Worm (Caenorhabditis elegans) whole organism, L1 larva: ENCODE data around the gene bca-1.

Source experiments
- C04F5.9 ChIP-seq: sonication (generic microtip); optimal IDR thresholded peaks from 2 replicates; lab custom pipeline; 2016; ENCODE audit warnings: missing genetic modification characterization, missing compliant biosample characterization
- F16B12.6 ChIP-seq: fragments of 150-350 bp; optimal IDR thresholded peaks from 2 replicates; lab custom pipeline; 2014; ENCODE audit warnings: missing biosample characterization, missing genetic modification characterization
- blmp-1 ChIP-seq: fragments of 150-350 bp; optimal IDR thresholded peaks from 2 replicates; lab custom pipeline; 2014; ENCODE audit warnings: missing biosample characterization, missing genetic modification characterization
- ceh-63 ChIP-seq: fragments of 200-800 bp; sonication (Bioruptor generic); optimal IDR thresholded peaks from 2 replicates; lab custom pipeline; 2018; ENCODE audit warnings: mild to moderate bottlenecking, missing genetic modification characterization, missing compliant biosample characterization
- ceh-8 ChIP-seq: fragments of 200-800 bp; sonication (Bioruptor generic); optimal IDR thresholded peaks from 2 replicates; lab custom pipeline; 2018; ENCODE audit warnings: mild to moderate bottlenecking, missing genetic modification characterization, moderate library complexity, missing compliant biosample characterization
- ceh-88 ChIP-seq: fragments of 200-800 bp; sonication (Bioruptor generic); IDR thresholded peaks from 2 replicates; pipeline ENCODE4 v1.3.6; 2022; ENCODE audit warnings: missing genetic modification characterization, missing compliant biosample characterization
- ceh-90 ChIP-seq: sonication (generic microtip); optimal IDR thresholded peaks from 2 replicates; lab custom pipeline; 2016; ENCODE audit warnings: missing genetic modification characterization, missing compliant biosample characterization
- efl-1 ChIP-seq, 4 experiments: fragments of 150-350 bp; optimal IDR thresholded peaks in 3 of 4; peaks in 1 of 4; 1 replicate in 1 of 4; 2 replicates in 3 of 4; lab custom pipeline; 2014; ENCODE audit warnings: missing biosample characterization in 2 of 4, missing genetic modification characterization in 2 of 4, missing genetic modification reagents in 2 of 4
- egl-13 ChIP-seq: sonication (generic microtip); optimal IDR thresholded peaks from 2 replicates; lab custom pipeline; 2016; ENCODE audit warnings: missing genotype, missing genetic modification reagents, missing genetic modification characterization, missing compliant biosample characterization
- elt-2 ChIP-seq: sonication (generic microtip); optimal IDR thresholded peaks from 2 replicates; lab custom pipeline; 2016; ENCODE audit warnings: missing genetic modification characterization, mild to moderate bottlenecking, inconsistent platforms, missing compliant biosample characterization, missing genetic modification reagents
- elt-3 ChIP-seq, 6 experiments: fragments of 150-350 bp in 1 of 6; sonication (generic microtip); optimal IDR thresholded peaks; 2 replicates each; lab custom pipeline; 2017 to 2018; ENCODE audit warnings: missing biosample characterization in 6 of 6, missing genetic modification characterization in 6 of 6, inconsistent platforms in 1 of 6
- fkh-4 ChIP-seq: sonication (generic microtip); optimal IDR thresholded peaks from 2 replicates; lab custom pipeline; 2016; ENCODE audit warnings: missing compliant biosample characterization, missing genetic modification characterization, borderline replicate concordance
- grh-1 ChIP-seq: fragments of 200-800 bp; sonication (Bioruptor generic); IDR thresholded peaks from 2 replicates; pipeline ENCODE4 v1.3.6; 2022; ENCODE audit warnings: missing genetic modification reagents, missing genetic modification characterization, missing compliant biosample characterization
- hlh-17 ChIP-seq: fragments of 200-800 bp; sonication (Bioruptor generic); optimal IDR thresholded peaks from 2 replicates; lab custom pipeline; 2018; ENCODE audit warnings: missing genetic modification characterization, mild to moderate bottlenecking, missing compliant biosample characterization, moderate library complexity, borderline replicate concordance
- hlh-4 ChIP-seq: sonication (generic microtip); optimal IDR thresholded peaks from 2 replicates; lab custom pipeline; 2016; ENCODE audit warnings: mild to moderate bottlenecking, missing genetic modification characterization, missing compliant biosample characterization
- irx-1 ChIP-seq: sonication (generic microtip); optimal IDR thresholded peaks from 2 replicates; lab custom pipeline; 2016; ENCODE audit warnings: missing genetic modification characterization, missing compliant biosample characterization
- lin-14 ChIP-seq: fragments of 200-800 bp; sonication (Bioruptor generic); optimal IDR thresholded peaks from 2 replicates; lab custom pipeline; 2018; ENCODE audit warnings: mild to moderate bottlenecking, missing genetic modification characterization, moderate library complexity, missing compliant biosample characterization
- lin-39 ChIP-seq: fragments of 150-350 bp; optimal IDR thresholded peaks from 2 replicates; lab custom pipeline; 2014; ENCODE audit warnings: missing biosample characterization, missing genetic modification reagents, missing genetic modification characterization
- lsy-2 ChIP-seq, 2 experiments: fragments of 150-350 bp; optimal IDR thresholded peaks; 2 replicates each; lab custom pipeline; 2014; ENCODE audit warnings: missing biosample characterization in 2 of 2, missing genetic modification characterization in 2 of 2
- mab-9 ChIP-seq: fragments of 200-800 bp; sonication (Bioruptor generic); IDR thresholded peaks from 2 replicates; pipeline ENCODE4 v1.3.6; 2022; ENCODE audit warnings: missing genetic modification reagents, missing genetic modification characterization, missing compliant biosample characterization
- mdl-1 ChIP-seq, 2 experiments: fragments of 150-350 bp; optimal IDR thresholded peaks; 2 replicates each; lab custom pipeline; 2014 to 2017; ENCODE audit warnings: missing biosample characterization in 2 of 2, missing genetic modification characterization in 2 of 2, inconsistent platforms in 1 of 2
- mef-2 ChIP-seq: fragments of 150-350 bp; optimal IDR thresholded peaks from 2 replicates; lab custom pipeline; 2014; ENCODE audit warnings: missing biosample characterization, missing genetic modification characterization
- nhr-11 ChIP-seq: fragments of 150-350 bp; optimal IDR thresholded peaks from 2 replicates; lab custom pipeline; 2014; ENCODE audit warnings: missing biosample characterization, missing genetic modification characterization
- nhr-12 ChIP-seq: sonication (generic microtip); optimal IDR thresholded peaks from 2 replicates; lab custom pipeline; 2017; ENCODE audit warnings: missing biosample characterization, missing genetic modification characterization
- nhr-28 ChIP-seq: fragments of 150-350 bp; optimal IDR thresholded peaks from 2 replicates; lab custom pipeline; 2014; ENCODE audit warnings: missing biosample characterization, missing genetic modification characterization
- nhr-71 ChIP-seq: sonication (generic microtip); optimal IDR thresholded peaks from 2 replicates; lab custom pipeline; 2016; ENCODE audit warnings: mild to moderate bottlenecking, missing genetic modification characterization, moderate library complexity, missing compliant biosample characterization
- nhr-84 ChIP-seq: sonication (generic microtip); optimal IDR thresholded peaks from 2 replicates; lab custom pipeline; 2017; ENCODE audit warnings: missing biosample characterization, missing genetic modification characterization
- nhr-85 ChIP-seq: sonication (generic microtip); peaks from one replicate; lab custom pipeline; 2016; ENCODE audit warnings: missing genetic modification characterization, inconsistent platforms, missing compliant biosample characterization
- sox-4 ChIP-seq: sonication (generic microtip); optimal IDR thresholded peaks from 2 replicates; lab custom pipeline; 2016; ENCODE audit warnings: missing genetic modification characterization, missing compliant biosample characterization
- swsn-7 ChIP-seq: sonication (generic microtip); optimal IDR thresholded peaks from 2 replicates; lab custom pipeline; 2016; ENCODE audit warnings: missing genetic modification characterization, missing compliant biosample characterization
- tlp-1 ChIP-seq: fragments of 150-350 bp; optimal IDR thresholded peaks from 2 replicates; lab custom pipeline; 2014; ENCODE audit warnings: missing biosample characterization, missing genetic modification characterization
- unc-130 ChIP-seq: fragments of 150-350 bp; optimal IDR thresholded peaks from 2 replicates; lab custom pipeline; 2017; ENCODE audit warnings: missing biosample characterization, missing genetic modification characterization, inconsistent platforms
- unc-86 ChIP-seq: sonication (generic microtip); optimal IDR thresholded peaks from 2 replicates; lab custom pipeline; 2016; ENCODE audit warnings: missing genetic modification characterization, missing compliant biosample characterization
- xbp-1 ChIP-seq: sonication (generic microtip); optimal IDR thresholded peaks from 2 replicates; lab custom pipeline; 2016; ENCODE audit warnings: missing genetic modification characterization, missing compliant biosample characterization
- zag-1 ChIP-seq: fragments of 150-350 bp; optimal IDR thresholded peaks from 2 replicates; lab custom pipeline; 2014; ENCODE audit warnings: missing biosample characterization, missing genetic modification characterization
- ztf-11 ChIP-seq, 2 experiments: sonication (generic microtip); optimal IDR thresholded peaks; 2 replicates each; lab custom pipeline; 2016 to 2017; ENCODE audit warnings: missing genetic modification characterization in 2 of 2, missing biosample characterization in 1 of 2, missing compliant biosample characterization in 1 of 2

Gene bca-1

DNA sequence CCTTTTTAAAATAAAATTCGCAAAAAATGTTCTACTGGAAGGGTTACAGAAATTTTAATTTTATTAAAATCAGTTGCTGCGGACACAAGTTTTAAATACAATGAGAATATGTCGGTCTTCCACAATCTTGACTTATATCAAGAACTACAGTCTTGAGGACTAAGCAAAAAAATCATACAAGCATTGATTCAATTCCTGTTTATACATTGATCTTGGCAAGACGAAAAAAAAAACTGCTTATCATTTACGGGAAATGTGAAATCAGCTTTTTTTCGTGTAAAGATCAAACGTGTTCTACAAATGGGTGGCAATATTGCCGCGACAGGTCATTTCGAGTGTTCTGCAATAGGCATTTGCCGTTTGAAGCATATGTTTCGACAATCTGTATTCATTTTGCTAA is 19.8 kb downstream of the bca-1 start, which contains the start of gene T13C5.2:
Gene T13C5.2 (plus strand): TSS at position 301 of the 400 bp plus-strand sequence.
- no peak for TF ChIP-seq tlp-1 (tag; lab: Kevin White, UChicago)
- no peak for TF ChIP-seq efl-1 (optimal IDR thresholded peaks at IDR 0.05; lab: Kevin White, UChicago)
- no peak for TF ChIP-seq efl-1 (GFP tag; optimal IDR thresholded peaks at IDR 0.05 in 1 of 2; lab: Kevin White, UChicago)
- no peak for TF ChIP-seq nhr-85 (tag; lab: Kevin White, UChicago)
- TF ChIP-seq fkh-4 (tag; lab: Kevin White, UChicago), result no peak
- TF ChIP-seq F16B12.6 (tag; lab: Kevin White, UChicago), result no peak
- no peak for TF ChIP-seq ceh-88
- no peak for TF ChIP-seq ceh-63 (GFP tag; lab: Kevin White, UChicago)
- TF ChIP-seq nhr-84 (tag; lab: Kevin White, UChicago), result no peak
- TF ChIP-seq nhr-11, result no peak

ce11 chrX:6180293-6180692 is 24.3 kb downstream of the bca-1 start, which contains the start of gene T13C5.7:
Gene T13C5.7 (plus strand): TSS chrX:6180593.
- peak; percentile 33 for TF ChIP-seq blmp-1 (tag; lab: Kevin White, UChicago)
- no peak for TF ChIP-seq grh-1 (GFP tag; lab: Robert Waterston, UW)
- no peak for TF ChIP-seq xbp-1 (tag; lab: Kevin White, UChicago)
- TF ChIP-seq nhr-28, result no peak

- TF ChIP-seq hlh-4 (no peak), mab-9 (no peak), irx-1 (tag; lab: Kevin White, UChicago) (no peak), swsn-7 (tag; lab: Kevin White, UChicago) (no peak), elt-3 (tag; optimal IDR thresholded peaks at IDR 0.05; lab: Kevin White, UChicago) (peak in 1 of 6 experiments; percentile 19), blmp-1 (tag; lab: Kevin White, UChicago) (peak; percentile 89)
Observed at ce11 chrX:6178989-6179388, 25.6 kb downstream of the bca-1 start.

DNA sequence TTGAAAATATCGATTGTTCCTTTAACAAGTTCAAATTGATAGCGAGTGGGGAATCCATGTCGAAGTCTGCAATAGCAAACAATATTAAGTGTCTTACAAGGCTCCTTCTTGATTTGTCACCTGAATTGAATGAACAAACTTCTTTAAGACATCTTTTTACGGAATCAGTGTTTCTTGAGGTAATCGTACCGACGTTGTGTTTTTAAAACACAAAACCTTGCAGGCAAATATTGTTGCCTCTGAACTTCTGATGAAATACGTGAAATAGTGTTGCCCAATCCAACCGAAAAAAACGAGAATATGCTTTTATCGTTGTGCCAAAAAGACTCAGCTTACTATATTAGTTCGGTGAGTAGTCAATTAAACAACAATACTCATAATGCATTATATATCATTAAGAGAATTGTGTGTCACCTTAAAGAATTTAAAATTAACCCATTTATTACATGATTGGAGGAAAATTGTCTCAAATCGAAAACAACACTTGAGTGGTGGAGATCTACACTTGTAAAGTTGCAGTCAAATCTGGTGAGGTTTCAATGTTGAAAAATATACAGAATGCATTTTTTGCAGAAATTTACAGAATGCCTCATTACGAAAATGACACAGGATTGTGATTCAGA is 26.5 kb downstream of the bca-1 start, which contains the start of the genes T25B2.4 and T13C5.3:
Gene T25B2.4 (plus strand): TSS at position 301 of the 623 bp plus-strand sequence.
Gene T13C5.3 (plus strand): TSS at position 573 of the 623 bp plus-strand sequence.
- no peak for TF ChIP-seq tlp-1 (tag; lab: Kevin White, UChicago)
- TF ChIP-seq ceh-90 (tag; lab: Kevin White, UChicago), result no peak
- no peak for TF ChIP-seq ceh-8
- no peak for TF ChIP-seq nhr-71 (tag; lab: Kevin White, UChicago)

- TF ChIP-seq ceh-88 (no peak), ztf-11 (tag; optimal IDR thresholded peaks at IDR 0.05; lab: Kevin White, UChicago) (no peak), unc-86 (tag; lab: Kevin White, UChicago) (no peak), hlh-17 (GFP tag; lab: Kevin White, UChicago) (no peak), mdl-1 (tag; optimal IDR thresholded peaks at IDR 0.05; lab: Kevin White, UChicago) (no peak), mef-2 (no peak), blmp-1 (tag; lab: Kevin White, UChicago) (no peak), lin-39 (tag; lab: Kevin White, UChicago) (no peak), zag-1 (no peak), sox-4 (no peak), elt-2 (tag; lab: Kevin White, UChicago) (no peak), irx-1 (tag; lab: Kevin White, UChicago) (no peak), nhr-12 (tag; lab: Kevin White, UChicago) (no peak), lsy-2 (tag; optimal IDR thresholded peaks at IDR 0.05; lab: Kevin White, UChicago) (no peak), egl-13 (tag; lab: Kevin White, UChicago) (no peak), C04F5.9 (tag; lab: Kevin White, UChicago) (no peak), lin-14 (GFP tag; lab: Kevin White, UChicago) (no peak), grh-1 (GFP tag; lab: Robert Waterston, UW) (no peak), unc-130 (tag; lab: Kevin White, UChicago) (no peak)
Observed at ce11 chrX:6175829-6176228, 28.7 kb downstream of the bca-1 start, which contains the start of gene T25B2.3. Gene T25B2.3 (plus strand): TSS chrX:6176129.
